Worm (Caenorhabditis elegans): ENCODE results near the gene rpl-6.

DNA sequence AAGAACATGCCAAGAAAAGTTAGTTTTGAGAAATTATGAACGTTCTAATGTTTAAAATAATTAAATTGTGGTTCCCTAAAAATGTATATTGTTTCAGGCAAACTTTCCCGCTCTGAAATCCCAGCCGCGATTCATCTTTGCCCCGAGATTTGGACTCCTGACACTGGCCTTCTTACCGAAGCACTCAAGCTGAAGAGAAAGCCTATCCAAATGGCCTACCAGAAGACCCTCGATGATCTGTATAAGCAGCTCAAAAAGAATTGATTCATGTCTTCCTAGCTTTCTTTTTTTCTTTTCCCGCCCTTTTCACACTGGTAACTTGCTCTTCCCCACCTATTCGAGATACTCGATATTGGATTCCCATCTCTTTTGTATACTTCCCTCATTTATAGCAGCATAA, 38.2 kb upstream of the rpl-6 start:
- TF ChIP-seq nhr-90 (tag; optimal IDR thresholded peaks at IDR 0.05) (no peak), attf-5 (GFP tag; optimal IDR thresholded peaks at IDR 0.05) (no peak)

Measured in whole organism, young adult.